Worm (Caenorhabditis elegans): ENCODE results near the gene mltn-5.

mltn-5 gene

ce11 chrII:13945527-13945926 lies 20.5 kb downstream of the mltn-5 start:
- TF ChIP-seq ztf-6 (GFP tag; IDR thresholded peaks at IDR 0.05): no peak
- TF ChIP-seq cebp-1 (GFP tag; IDR thresholded peaks at IDR 0.05): peak; percentile 47; the same call in 1 of the 2 replicates
- TF ChIP-seq cebp-1 (tag; optimal IDR thresholded peaks at IDR 0.05): peak; percentile 88
- TF ChIP-seq zfh-2 (GFP tag; conservative IDR thresholded peaks at IDR 0.05): 0 out of 2 replicates have a peak, but pooled peaks have one; percentile 30
- TF ChIP-seq T26A5.8 (tag; optimal IDR thresholded peaks at IDR 0.05): no peak
- TF ChIP-seq ztf-28 (GFP tag; IDR thresholded peaks at IDR 0.05): no peak
- no peak for TF ChIP-seq F49E8.2 (tag; optimal IDR thresholded peaks at IDR 0.05; ENCODE audit: insufficient read depth)
- no peak for TF ChIP-seq sea-2 (GFP tag; IDR thresholded peaks at IDR 0.05)
- TF ChIP-seq xnd-1 (tag; optimal IDR thresholded peaks at IDR 0.05): no peak
- no peak for TF ChIP-seq T07F8.4 (tag; optimal IDR thresholded peaks at IDR 0.05)
- no peak for TF ChIP-seq D2030.7 (GFP tag; IDR thresholded peaks at IDR 0.05)
- TF ChIP-seq efl-1 (GFP tag; optimal IDR thresholded peaks at IDR 0.05): no peak
- no peak for TF ChIP-seq bed-1 (GFP tag; IDR thresholded peaks at IDR 0.05)
- peak; percentile 48 for TF ChIP-seq unc-62 (GFP tag; optimal IDR thresholded peaks at IDR 0.05)
- no peak for TF ChIP-seq mcd-1 (GFP tag; IDR thresholded peaks at IDR 0.05)
- TF ChIP-seq fkh-3 (tag; optimal IDR thresholded peaks at IDR 0.05): no peak

ce11 chrII:13946455-13947093 lies 21.6 kb downstream of the mltn-5 start:
- TF ChIP-seq rcor-1 (GFP tag; IDR thresholded peaks at IDR 0.05): peak; percentile 58
- peak; percentile 20 for TF ChIP-seq snpc-3.4 (tag; optimal IDR thresholded peaks at IDR 0.05)
- peak; percentile 11; the same call in 1 of the 2 replicates for TF ChIP-seq madf-8 (GFP tag; conservative IDR thresholded peaks at IDR 0.05)
- peak; percentile 87 for TF ChIP-seq snpc-1.1 (tag; optimal IDR thresholded peaks at IDR 0.05; ENCODE audit: insufficient read depth)
- peak; percentile 84 for TF ChIP-seq pbrm-1 (GFP tag; IDR thresholded peaks at IDR 0.05)
- 0 out of 2 replicates have a peak, but pooled peaks have one; percentile 4 for TF ChIP-seq hmg-1.2 (GFP tag; IDR thresholded peaks at IDR 0.05)
- TF ChIP-seq madf-6 (GFP tag; IDR thresholded peaks at IDR 0.05): peak; percentile 77
- peak; percentile 68 for TF ChIP-seq D2030.7 (GFP tag; IDR thresholded peaks at IDR 0.05)
- TF ChIP-seq snpc-4 (GFP tag; optimal IDR thresholded peaks at IDR 0.05): peak; percentile 86
- TF ChIP-seq snpc-4 (tag; optimal IDR thresholded peaks at IDR 0.05): peak; percentile 10 to 95 (median 86)
- TF ChIP-seq lin-26 (GFP tag; IDR thresholded peaks at IDR 0.05): 0 out of 2 replicates have a peak, but pooled peaks have one; percentile 10
- peak; percentile 88 for TF ChIP-seq attf-6 (GFP tag; IDR thresholded peaks at IDR 0.05)
- TF ChIP-seq hmg-20 (GFP tag; IDR thresholded peaks at IDR 0.05): 0 out of 2 replicates have a peak, but pooled peaks have one; percentile 27
- 0 out of 2 replicates have a peak, but pooled peaks have one; percentile 12 for TF ChIP-seq F33H1.4 (GFP tag; IDR thresholded peaks at IDR 0.05)
- TF ChIP-seq mcd-1 (GFP tag; IDR thresholded peaks at IDR 0.05): peak; percentile 47; the same call in 1 of the 2 replicates

- peak; percentile 60; the same call in 1 of the 2 replicates for TF ChIP-seq lin-26 (GFP tag; IDR thresholded peaks at IDR 0.05)
- TF ChIP-seq attf-6 (GFP tag; IDR thresholded peaks at IDR 0.05): peak; percentile 63
These were observed 23.8 kb downstream of the mltn-5 start for ce11 chrII:13948777-13949176.

- no peak for TF ChIP-seq lin-35 (GFP tag; optimal IDR thresholded peaks at IDR 0.05)
- TF ChIP-seq chd-7 (tag; optimal IDR thresholded peaks at IDR 0.05): no peak
- TF ChIP-seq K11D2.4 (GFP tag; IDR thresholded peaks at IDR 0.05): no peak
- no peak for TF ChIP-seq hlh-12 (tag; optimal IDR thresholded peaks at IDR 0.05)
- no peak for TF ChIP-seq ceh-100 (GFP tag; IDR thresholded peaks at IDR 0.05)
- TF ChIP-seq C17E4.6 (GFP tag; IDR thresholded peaks at IDR 0.05): no peak
- TF ChIP-seq snpc-3.4 (tag; optimal IDR thresholded peaks at IDR 0.05): no peak
- TF ChIP-seq Y67H2A.10 (GFP tag; conservative IDR thresholded peaks at IDR 0.05): no peak
- TF ChIP-seq aptf-2 (GFP tag; conservative IDR thresholded peaks at IDR 0.05): no peak
- TF ChIP-seq madf-10 (tag; optimal IDR thresholded peaks at IDR 0.05): no peak
- TF ChIP-seq F49E8.2 (tag; optimal IDR thresholded peaks at IDR 0.05; ENCODE audit: insufficient read depth): no peak
- TF ChIP-seq F39B2.1 (GFP tag; IDR thresholded peaks at IDR 0.05): no peak
- TF ChIP-seq nhr-27 (tag; optimal IDR thresholded peaks at IDR 0.05): no peak
- TF ChIP-seq ztf-26 (tag; optimal IDR thresholded peaks at IDR 0.05): no peak
- no peak for TF ChIP-seq madf-3 (GFP tag; IDR thresholded peaks at IDR 0.05)
- no peak for TF ChIP-seq nhr-90 (tag; optimal IDR thresholded peaks at IDR 0.05)
- TF ChIP-seq hmg-20 (GFP tag; IDR thresholded peaks at IDR 0.05): no peak
These were observed 24.3 kb downstream of the mltn-5 start, which contains the start of gene sre-44 for ce11 chrII:13949290-13949689. sre-44 (plus strand) TSS chrII:13949590.

Measured in whole organism, young adult.